Worm (Caenorhabditis elegans) whole organism, late embryonic: Measurements from ENCODE around the gene F58E2.5.

Experiments used
- C38D4.7 ChIP-seq: fragments of 200-800 bp; sonication (Bioruptor generic); optimal IDR thresholded peaks from 2 replicates; lab custom pipeline; 2018; ENCODE audit warnings: mild to moderate bottlenecking, missing genetic modification characterization, moderate library complexity, missing compliant biosample characterization
- F13H6.1 ChIP-seq: sonication (generic microtip); optimal IDR thresholded peaks from 2 replicates; lab custom pipeline; 2016; ENCODE audit warnings: missing genetic modification characterization, missing compliant biosample characterization
- K02D7.2 ChIP-seq: sonication (generic microtip); optimal IDR thresholded peaks from 2 replicates; lab custom pipeline; 2017; ENCODE audit warnings: mild to moderate bottlenecking, missing genetic modification characterization, missing compliant biosample characterization
- K09A11.1 ChIP-seq: sonication (generic microtip); optimal IDR thresholded peaks from 2 replicates; lab custom pipeline; 2017; ENCODE audit warnings: antibody characterized with exemption, mild to moderate bottlenecking, missing genetic modification characterization, missing compliant biosample characterization; ENCODE audit not compliant: insufficient read depth
- T23F11.4 ChIP-seq: fragments of 200-800 bp; sonication (Bioruptor generic); optimal IDR thresholded peaks from 2 replicates; lab custom pipeline; 2018; ENCODE audit warnings: mild to moderate bottlenecking, missing genetic modification characterization, missing compliant biosample characterization
- ceh-14 ChIP-seq: sonication (generic microtip); optimal IDR thresholded peaks from 2 replicates; lab custom pipeline; 2016; ENCODE audit warnings: missing genotype, missing genetic modification characterization, missing compliant biosample characterization
- ceh-18 ChIP-seq: sonication (generic microtip); optimal IDR thresholded peaks from 2 replicates; lab custom pipeline; 2016; ENCODE audit warnings: missing genetic modification characterization, missing compliant biosample characterization
- ceh-2 ChIP-seq: sonication (generic microtip); optimal IDR thresholded peaks from 2 replicates; lab custom pipeline; 2016; ENCODE audit warnings: missing genotype, missing genetic modification characterization, missing compliant biosample characterization
- ceh-24 ChIP-seq: sonication (generic microtip); optimal IDR thresholded peaks from 2 replicates; lab custom pipeline; 2016; ENCODE audit warnings: mild to moderate bottlenecking, missing genetic modification characterization, missing compliant biosample characterization
- ceh-30 ChIP-seq: fragments of 150-350 bp; optimal IDR thresholded peaks from 2 replicates; lab custom pipeline; 2014; ENCODE audit warnings: missing biosample characterization, missing genetic modification characterization
- ceh-31 ChIP-seq: sonication (generic microtip); optimal IDR thresholded peaks from 2 replicates; lab custom pipeline; 2016; ENCODE audit warnings: missing genetic modification characterization, missing compliant biosample characterization
- ceh-34 ChIP-seq: sonication (generic microtip); optimal IDR thresholded peaks from 2 replicates; lab custom pipeline; 2016; ENCODE audit warnings: mild to moderate bottlenecking, missing genetic modification characterization, missing compliant biosample characterization
- ceh-45 ChIP-seq: fragments of 200-800 bp; sonication (Bioruptor generic); IDR thresholded peaks from 2 replicates; pipeline ENCODE4 v1.3.6; 2022; ENCODE audit warnings: missing genetic modification reagents, missing genetic modification characterization, missing compliant biosample characterization
- che-1 ChIP-seq: sonication (generic microtip); optimal IDR thresholded peaks from 2 replicates; lab custom pipeline; 2016; ENCODE audit warnings: mild to moderate bottlenecking, missing genetic modification characterization, missing compliant biosample characterization
- dmd-4 ChIP-seq: sonication (generic microtip); optimal IDR thresholded peaks from 2 replicates; lab custom pipeline; 2016; ENCODE audit warnings: borderline replicate concordance, missing genetic modification characterization, missing compliant biosample characterization
- dve-1 ChIP-seq: sonication (generic microtip); optimal IDR thresholded peaks from 2 replicates; lab custom pipeline; 2017; ENCODE audit warnings: antibody characterized with exemption, mild to moderate bottlenecking, missing genetic modification characterization, missing compliant biosample characterization
- elt-4 ChIP-seq: sonication (generic microtip); optimal IDR thresholded peaks from 2 replicates; lab custom pipeline; 2016; ENCODE audit warnings: missing genetic modification characterization, missing compliant biosample characterization
- eyg-1 ChIP-seq: sonication (generic microtip); optimal IDR thresholded peaks from 2 replicates; lab custom pipeline; 2016; ENCODE audit warnings: missing genotype, missing genetic modification characterization, missing compliant biosample characterization
- gmeb-2 ChIP-seq: sonication (generic microtip); optimal IDR thresholded peaks from 2 replicates; lab custom pipeline; 2016; ENCODE audit warnings: missing genetic modification characterization, inconsistent platforms, missing compliant biosample characterization
- hlh-15 ChIP-seq: sonication (generic microtip); optimal IDR thresholded peaks from 2 replicates; lab custom pipeline; 2016; ENCODE audit warnings: missing genetic modification characterization, missing compliant biosample characterization
- hlh-30 ChIP-seq: sonication (generic microtip); optimal IDR thresholded peaks from 2 replicates; lab custom pipeline; 2017; ENCODE audit warnings: antibody characterized with exemption, missing genetic modification characterization, missing compliant biosample characterization; ENCODE audit not compliant: insufficient read depth
- hlh-6 ChIP-seq: sonication (generic microtip); optimal IDR thresholded peaks from 2 replicates; lab custom pipeline; 2016; ENCODE audit warnings: missing genotype, missing genetic modification characterization, missing compliant biosample characterization
- hlh-8 ChIP-seq: sonication (generic microtip); optimal IDR thresholded peaks from 2 replicates; lab custom pipeline; 2016; ENCODE audit warnings: missing genotype, missing genetic modification characterization, missing compliant biosample characterization
- lim-6 ChIP-seq: sonication (generic microtip); optimal IDR thresholded peaks from 2 replicates; lab custom pipeline; 2016; ENCODE audit warnings: missing genetic modification characterization, missing compliant biosample characterization
- lin-11 ChIP-seq: fragments of 200-800 bp; sonication (Bioruptor generic); optimal IDR thresholded peaks from 2 replicates; lab custom pipeline; 2018; ENCODE audit warnings: mild to moderate bottlenecking, missing genetic modification characterization, missing compliant biosample characterization
- madf-2 ChIP-seq: sonication (generic microtip); optimal IDR thresholded peaks from 2 replicates; lab custom pipeline; 2017; ENCODE audit warnings: missing genetic modification characterization, missing compliant biosample characterization
- odd-2 ChIP-seq: sonication (generic microtip); optimal IDR thresholded peaks from 2 replicates; lab custom pipeline; 2017; ENCODE audit warnings: antibody characterized with exemption, mild to moderate bottlenecking, missing genetic modification characterization, missing compliant biosample characterization
- pag-3 ChIP-seq: sonication (generic microtip); optimal IDR thresholded peaks from 2 replicates; lab custom pipeline; 2016; ENCODE audit warnings: missing compliant biosample characterization, missing genetic modification characterization, borderline replicate concordance
- pat-9 ChIP-seq: fragments of 200-800 bp; sonication (Bioruptor generic); optimal IDR thresholded peaks from 2 replicates; lab custom pipeline; 2018; ENCODE audit warnings: mild to moderate bottlenecking, missing genetic modification characterization, moderate library complexity, missing compliant biosample characterization
- pha-2 ChIP-seq: sonication (generic microtip); optimal IDR thresholded peaks from 2 replicates; lab custom pipeline; 2017; ENCODE audit warnings: mild to moderate bottlenecking, missing genetic modification characterization, missing compliant biosample characterization
- pha-4 ChIP-seq: fragments of 150-350 bp; optimal IDR thresholded peaks from 2 replicates; lab custom pipeline; 2018; ENCODE audit warnings: missing biosample characterization, missing genetic modification reagents, missing genetic modification characterization
- ref-2 ChIP-seq: sonication (generic microtip); optimal IDR thresholded peaks from 2 replicates; lab custom pipeline; 2016; ENCODE audit warnings: missing genetic modification characterization, missing compliant biosample characterization
- rnt-1 ChIP-seq: sonication (generic microtip); optimal IDR thresholded peaks from 2 replicates; lab custom pipeline; 2016; ENCODE audit warnings: missing genetic modification characterization, missing compliant biosample characterization
- sdc-2 ChIP-seq: sonication (generic microtip); optimal IDR thresholded peaks from 2 replicates; lab custom pipeline; 2016; ENCODE audit warnings: missing genotype, missing genetic modification characterization, missing compliant biosample characterization
- sox-4 ChIP-seq: sonication (generic microtip); optimal IDR thresholded peaks from 2 replicates; lab custom pipeline; 2017; ENCODE audit warnings: mild to moderate bottlenecking, missing genetic modification characterization, inconsistent platforms, missing compliant biosample characterization
- syd-9 ChIP-seq: sonication (generic microtip); optimal IDR thresholded peaks from 2 replicates; lab custom pipeline; 2016; ENCODE audit warnings: mild to moderate bottlenecking, missing genetic modification characterization, moderate library complexity, missing compliant biosample characterization
- unc-86 ChIP-seq: sonication (generic microtip); optimal IDR thresholded peaks from 2 replicates; lab custom pipeline; 2016; ENCODE audit warnings: missing genetic modification characterization, missing compliant biosample characterization
- ztf-16 ChIP-seq: sonication (generic microtip); optimal IDR thresholded peaks from 2 replicates; lab custom pipeline; 2017; ENCODE audit warnings: missing genetic modification characterization, missing compliant biosample characterization

Gene F58E2.5

ce11 chrIV:3463254-3463653 lies 18.5 kb downstream of the F58E2.5 start, which contains the start of gene F58E2.4:
F58E2.4 (plus strand) TSS chrIV:3463387.
- TF ChIP-seq sox-4, result no peak

ce11 chrIV:3467128-3467527 lies 22.4 kb downstream of the F58E2.5 start, which contains the start of gene F58E2.3:
F58E2.3 (plus strand) TSS chrIV:3467428.
- TF ChIP-seq che-1 (tag; lab: Kevin White, UChicago), result no peak
- no peak for TF ChIP-seq eyg-1
- TF ChIP-seq ref-2 (tag; lab: Kevin White, UChicago), result no peak
- no peak for TF ChIP-seq ceh-31 (tag; lab: Kevin White, UChicago)
- no peak for TF ChIP-seq pat-9
- TF ChIP-seq, all 69 proteins: peak for 0

- TF ChIP-seq lin-11 (no peak), ceh-45 (GFP tag; lab: Robert Waterston, UW) (no peak), sdc-2 (tag; lab: Kevin White, UChicago) (no peak), hlh-6 (no peak), gmeb-2 (tag; lab: Kevin White, UChicago) (no peak), ceh-2 (tag; lab: Kevin White, UChicago) (no peak), C38D4.7 (no peak), K02D7.2 (tag; lab: Kevin White, UChicago) (no peak), ceh-31 (tag; lab: Kevin White, UChicago) (no peak), pha-4 (tag; lab: Kevin White, UChicago) (no peak), ceh-30 (tag; lab: Kevin White, UChicago) (no peak), ceh-24 (no peak)
Measured at ce11 chrIV:3467751-3468150, 23.0 kb downstream of the F58E2.5 start.

ce11 chrIV:3469742-3470141 lies 25.0 kb downstream of the F58E2.5 start, which contains the start of gene F58E2.2:
F58E2.2 (plus strand) TSS chrIV:3470042.
- no peak for TF ChIP-seq dmd-4 (tag; lab: Kevin White, UChicago)
- TF ChIP-seq dve-1 (tag; lab: Kevin White, UChicago), result no peak
- no peak for TF ChIP-seq odd-2 (tag; lab: Kevin White, UChicago)
- TF ChIP-seq hlh-30, result no peak
- no peak for TF ChIP-seq syd-9 (tag; lab: Kevin White, UChicago)
- no peak for TF ChIP-seq pag-3 (tag; lab: Kevin White, UChicago)
- no peak for TF ChIP-seq elt-4
- no peak for TF ChIP-seq ceh-34 (tag; lab: Kevin White, UChicago)
- no peak for TF ChIP-seq ceh-14 (tag; lab: Kevin White, UChicago)
- no peak for TF ChIP-seq T23F11.4 (GFP tag; lab: Kevin White, UChicago)
- no peak for TF ChIP-seq pha-2 (tag; lab: Kevin White, UChicago)
- no peak for TF ChIP-seq hlh-15 (tag; lab: Kevin White, UChicago)
- TF ChIP-seq unc-86 (tag; lab: Kevin White, UChicago), result no peak
- no peak for TF ChIP-seq ceh-30 (tag; lab: Kevin White, UChicago)
- TF ChIP-seq ztf-16, result no peak
- no peak for TF ChIP-seq gmeb-2 (tag; lab: Kevin White, UChicago)
- TF ChIP-seq lim-6 (tag; lab: Kevin White, UChicago), result no peak
- TF ChIP-seq madf-2 (tag; lab: Kevin White, UChicago), result no peak
- TF ChIP-seq K09A11.1 (tag; lab: Kevin White, UChicago), result no peak
- TF ChIP-seq rnt-1, result no peak

- TF ChIP-seq rnt-1, result no peak
- no peak for TF ChIP-seq F13H6.1
- TF ChIP-seq hlh-15 (tag; lab: Kevin White, UChicago), result no peak
- TF ChIP-seq ceh-18 (tag; lab: Kevin White, UChicago), result no peak
- no peak for TF ChIP-seq pag-3 (tag; lab: Kevin White, UChicago)
- no peak for TF ChIP-seq hlh-8 (tag; lab: Kevin White, UChicago)
- TF ChIP-seq lim-6 (tag; lab: Kevin White, UChicago), result no peak
Measured at ce11 chrIV:3477124-3477523, 32.4 kb downstream of the F58E2.5 start, which contains the start of gene srz-69. srz-69 (minus strand) TSS chrIV:3477224.
